Fruit fly (Drosophila melanogaster): ENCODE measurements around the gene CG9500.
A peak's percentile ranks its signal among the peaks of the same experiment; 100 is the strongest.

The CG9500 gene

dm6 chr2L:6338367-6338975, 19.6 kb downstream of the CG9500 start, which contains the start of the genes Pez and Cpr (continued):
- TF ChIP-seq CG4730 (GFP tag; IDR thresholded peaks at IDR 0.05) (no peak), Lim3 (GFP tag; IDR thresholded peaks at IDR 0.05) (no peak), CG4404 (GFP tag; IDR thresholded peaks at IDR 0.05) (no peak), fd96Cb (tag; optimal IDR thresholded peaks at IDR 0.05) (no peak), Camta (GFP tag; optimal IDR thresholded peaks at IDR 0.05) (no peak), gsb (GFP tag; IDR thresholded peaks at IDR 0.05) (0 out of 2 replicates have a peak, but pooled peaks have one; percentile 29), dati (GFP tag; IDR thresholded peaks at IDR 0.05) (no peak), gt (GFP tag; IDR thresholded peaks at IDR 0.05) (0 out of 2 replicates have a peak, but pooled peaks have one; percentile 25), CG7786 (GFP tag; optimal IDR thresholded peaks at IDR 0.05) (peak; percentile 30), Dek (tag; optimal IDR thresholded peaks at IDR 0.05) (no peak), ac (GFP tag; optimal IDR thresholded peaks at IDR 0.05) (no peak), Rx (GFP tag; IDR thresholded peaks at IDR 0.05) (no peak), GATAe (GFP tag; conservative IDR thresholded peaks at IDR 0.05) (no peak), Atf3 (GFP tag; optimal IDR thresholded peaks at IDR 0.05) (peak; percentile 27), Bdp1 (GFP tag; optimal IDR thresholded peaks at IDR 0.05) (no peak), en (GFP tag; optimal IDR thresholded peaks at IDR 0.05) (no peak), CG6689 (GFP tag; IDR thresholded peaks at IDR 0.05) (no peak), ase (GFP tag; IDR thresholded peaks at IDR 0.05) (0 out of 3 replicates have a peak, but pooled peaks have one; percentile 10), CG17568 (GFP tag; optimal IDR thresholded peaks at IDR 0.05) (no peak), pho (GFP tag; optimal IDR thresholded peaks at IDR 0.05) (peak; percentile 64), CG13775 (GFP tag; optimal IDR thresholded peaks at IDR 0.05) (no peak), CG1792 (GFP tag; optimal IDR thresholded peaks at IDR 0.05) (no peak), CG18764 (GFP tag; optimal IDR thresholded peaks at IDR 0.05) (peak; percentile 25), HmgZ (tag; optimal IDR thresholded peaks at IDR 0.05) (peak; percentile 52), Oaz (GFP tag; IDR thresholded peaks at IDR 0.05) (no peak), Dfd (GFP tag; optimal IDR thresholded peaks at IDR 0.05) (no peak), unc-4 (GFP tag; IDR thresholded peaks at IDR 0.05; ENCODE audit: partially characterized antibody) (peak; percentile 70), CG2875 (GFP tag; optimal IDR thresholded peaks at IDR 0.05) (no peak), Scr (GFP tag; IDR thresholded peaks at IDR 0.05; ENCODE audit: partially characterized antibody) (peak; percentile 84), odd (GFP tag; optimal IDR thresholded peaks at IDR 0.05) (peak; percentile 60), wor (GFP tag; IDR thresholded peaks at IDR 0.05) (no peak), bigmax (GFP tag; optimal IDR thresholded peaks at IDR 0.05) (peak; percentile 5), ash1 (GFP tag; optimal IDR thresholded peaks at IDR 0.05) (no peak), CG2678 (tag; optimal IDR thresholded peaks at IDR 0.05) (no peak), Ada2b (GFP tag; IDR thresholded peaks at IDR 0.05) (0 out of 2 replicates have a peak, but pooled peaks have one; percentile 28), CG13624 (GFP tag; optimal IDR thresholded peaks at IDR 0.05) (peak; percentile 36), kni (GFP tag; optimal IDR thresholded peaks at IDR 0.05) (no peak), CG11247 (GFP tag; IDR thresholded peaks at IDR 0.05) (0 out of 2 replicates have a peak, but pooled peaks have one; percentile 49), Poxn (GFP tag; IDR thresholded peaks at IDR 0.05) (no peak), br (optimal IDR thresholded peaks at IDR 0.05) (no peak), CG17361 (GFP tag; IDR thresholded peaks at IDR 0.05) (no peak), p53 (GFP tag; optimal IDR thresholded peaks at IDR 0.05) (no peak), sqz (GFP tag; optimal IDR thresholded peaks at IDR 0.05) (no peak), Dp (GFP tag; optimal IDR thresholded peaks at IDR 0.05) (peak; percentile 46), ranshi (GFP tag; IDR thresholded peaks at IDR 0.05) (peak; percentile 36; the same call in 1 of the 2 replicates), so (GFP tag; IDR thresholded peaks at IDR 0.05) (peak; percentile 61; the same call in 1 of the 3 replicates), fru (optimal IDR thresholded peaks at IDR 0.05) (no peak), Sin3A (optimal IDR thresholded peaks at IDR 0.05) (peak; percentile 5), CG3281 (GFP tag; optimal IDR thresholded peaks at IDR 0.05) (peak; percentile 55), CG18476 (GFP tag; optimal IDR thresholded peaks at IDR 0.05) (peak; percentile 25), CG30403 (GFP tag; optimal IDR thresholded peaks at IDR 0.05) (peak; percentile 42), sr (GFP tag; IDR thresholded peaks at IDR 0.05) (peak; percentile 41; the same call in 1 of the 3 replicates)

Measured in whole organism, embryonic.